Worm (Caenorhabditis elegans) whole organism, L2 larva: ENCODE measurements around the gene str-256.
A peak's percentile ranks its signal among the peaks of the same experiment; 100 is the strongest.

Experiments
- C34F6.9 ChIP-seq: fragments of 150-350 bp; optimal IDR thresholded peaks from 2 replicates; lab custom pipeline; 2014; ENCODE audit warnings: missing biosample characterization, missing genetic modification characterization
- F13H6.1 ChIP-seq: sonication (generic microtip); optimal IDR thresholded peaks from 2 replicates; lab custom pipeline; 2016; ENCODE audit warnings: missing genetic modification characterization, missing compliant biosample characterization
- Y55F3AM.14 ChIP-seq: fragments of 200-800 bp; sonication (Bioruptor generic); optimal IDR thresholded peaks from 2 replicates; lab custom pipeline; 2018; ENCODE audit warnings: mild to moderate bottlenecking, missing genetic modification characterization, missing compliant biosample characterization
- ZK546.5 ChIP-seq: sonication (generic microtip); optimal IDR thresholded peaks from 2 replicates; lab custom pipeline; 2017; ENCODE audit warnings: missing biosample characterization, missing genetic modification characterization
- aly-2 ChIP-seq: fragments of 150-350 bp; optimal IDR thresholded peaks from 2 replicates; lab custom pipeline; 2014; ENCODE audit warnings: missing biosample characterization, missing genetic modification characterization
- crh-2 ChIP-seq: sonication (generic microtip); optimal IDR thresholded peaks from 2 replicates; lab custom pipeline; 2017; ENCODE audit warnings: missing biosample characterization, missing genetic modification characterization
- fos-1 ChIP-seq: fragments of 150-350 bp; optimal IDR thresholded peaks from 2 replicates; lab custom pipeline; 2014; ENCODE audit warnings: missing biosample characterization, missing genetic modification characterization
- gmeb-1 ChIP-seq: fragments of 150-350 bp; optimal IDR thresholded peaks from 2 replicates; lab custom pipeline; 2014; ENCODE audit warnings: missing biosample characterization, missing genetic modification characterization
- mab-5 ChIP-seq: fragments of 150-350 bp; optimal IDR thresholded peaks from 2 replicates; lab custom pipeline; 2014; ENCODE audit warnings: missing biosample characterization, missing genetic modification characterization
- nhr-129 ChIP-seq: fragments of 150-350 bp; optimal IDR thresholded peaks from 2 replicates; lab custom pipeline; 2014; ENCODE audit warnings: missing biosample characterization, missing genetic modification characterization
- nhr-237 ChIP-seq: fragments of 150-350 bp; optimal IDR thresholded peaks from 2 replicates; lab custom pipeline; 2014; ENCODE audit warnings: missing biosample characterization, missing genetic modification characterization
- skn-1 ChIP-seq: sonication (generic microtip); optimal IDR thresholded peaks from 2 replicates; lab custom pipeline; 2017; ENCODE audit warnings: missing biosample characterization, missing genetic modification characterization
- sma-3 ChIP-seq: sonication (generic microtip); optimal IDR thresholded peaks from 2 replicates; lab custom pipeline; 2016; ENCODE audit warnings: missing genetic modification reagents, missing genetic modification characterization, missing compliant biosample characterization
- sma-9 ChIP-seq, 2 experiments: fragments of 150-350 bp in 1 of 2; sonication (generic microtip) in 1 of 2; optimal IDR thresholded peaks; 2 replicates each; lab custom pipeline; 2014 to 2016; ENCODE audit warnings: missing genetic modification characterization in 2 of 2, mild to moderate bottlenecking in 1 of 2, missing biosample characterization in 1 of 2, missing compliant biosample characterization in 1 of 2, missing genetic modification reagents in 1 of 2, moderate library complexity in 1 of 2
- snpc-4 ChIP-seq: fragments of 150-350 bp; optimal IDR thresholded peaks from 2 replicates; lab custom pipeline; 2014; ENCODE audit warnings: missing biosample characterization, missing genetic modification characterization
- unc-39 ChIP-seq: fragments of 150-350 bp; optimal IDR thresholded peaks from 2 replicates; lab custom pipeline; 2014; ENCODE audit warnings: missing biosample characterization, missing genetic modification characterization
- unc-62 ChIP-seq: fragments of 150-350 bp; optimal IDR thresholded peaks from 2 replicates; lab custom pipeline; 2014; ENCODE audit warnings: missing biosample characterization, missing genetic modification reagents, missing genetic modification characterization
- zag-1 ChIP-seq: fragments of 150-350 bp; optimal IDR thresholded peaks from 2 replicates; lab custom pipeline; 2014; ENCODE audit warnings: missing biosample characterization, missing genetic modification characterization

The str-256 gene

ce11 chrV:459464-459863 lies 41.7 kb downstream of the str-256 start, which contains the start of gene nhr-203:
Gene nhr-203 (plus strand): TSS chrV:459795.
- TF ChIP-seq gmeb-1 (tag; lab: Kevin White, UChicago) (peak; percentile 37), crh-2 (tag; lab: Kevin White, UChicago) (peak; percentile 45), sma-9 (GFP tag; optimal IDR thresholded peaks at IDR 0.05; lab: Kevin White, UChicago) (peak; percentile 80), sma-9 (tag; optimal IDR thresholded peaks at IDR 0.05; lab: Kevin White, UChicago) (no peak), skn-1 (peak; percentile 52), nhr-237 (no peak), mab-5 (tag; lab: Kevin White, UChicago) (no peak), fos-1 (tag; lab: Kevin White, UChicago) (peak; percentile 75), F13H6.1 (peak; percentile 1)
- TF ChIP-seq, all 48 proteins: peak for 6

ce11 chrV:457839-458238 lies 43.3 kb downstream of the str-256 start:
- TF ChIP-seq unc-39 (tag; lab: Kevin White, UChicago) (no peak), nhr-129 (no peak), Y55F3AM.14 (GFP tag; lab: Kevin White, UChicago) (no peak), zag-1 (tag; lab: Kevin White, UChicago) (no peak), C34F6.9 (no peak), ZK546.5 (tag; lab: Kevin White, UChicago) (no peak)

ce11 chrV:453569-453968 lies 47.6 kb downstream of the str-256 start, which contains the start of gene nhr-98:
Gene nhr-98 (plus strand): TSS chrV:453869.
- no peak for TF ChIP-seq aly-2 (tag; lab: Kevin White, UChicago)
- TF ChIP-seq unc-62: no peak
- no peak for TF ChIP-seq F13H6.1
- TF ChIP-seq sma-3 (GFP tag; lab: Kevin White, UChicago): no peak

- TF ChIP-seq aly-2 (tag; lab: Kevin White, UChicago) (no peak), fos-1 (tag; lab: Kevin White, UChicago) (peak; percentile 41), snpc-4 (tag; lab: Kevin White, UChicago) (no peak)
These were observed 50.2 kb downstream of the str-256 start, which contains the start of gene nhr-123 for ce11 chrV:450757-451501. Gene nhr-123 (plus strand): TSS chrV:451451.
